Fruit fly (Drosophila melanogaster) whole organism, prepupa: Measurements from ENCODE around the gene CG12355.

Source experiments
- CG11294 ChIP-seq: fragments of 200-800 bp; sonication (Bioruptor generic); IDR thresholded peaks from 2 replicates; pipeline ENCODE4 v1.3.6; 2022; ENCODE audit warnings: missing biosample characterization, missing genetic modification characterization
- CG9139 ChIP-seq: fragments of 200-800 bp; sonication (Bioruptor generic); optimal IDR thresholded peaks from 3 replicates; lab custom pipeline; 2017; ENCODE audit warnings: missing biosample characterization, mild to moderate bottlenecking, missing genetic modification characterization
- Hr39 ChIP-seq: fragments of 200-800 bp; sonication (Bioruptor generic); optimal IDR thresholded peaks from 2 replicates; lab custom pipeline; 2016; ENCODE audit warnings: missing biosample characterization, missing genetic modification characterization
- Smox ChIP-seq: fragments of 200-800 bp; sonication (Bioruptor generic); optimal IDR thresholded peaks from 3 replicates; lab custom pipeline; 2016; ENCODE audit warnings: missing biosample characterization, missing genetic modification characterization
- Sox102F ChIP-seq: fragments of 200-800 bp; sonication (Bioruptor generic); optimal IDR thresholded peaks from 2 replicates; lab custom pipeline; 2016; ENCODE audit warnings: missing biosample characterization, mild to moderate bottlenecking, missing genetic modification characterization
- esn ChIP-seq: fragments of 200-800 bp; sonication (Bioruptor generic); optimal IDR thresholded peaks from 2 replicates; lab custom pipeline; 2016; ENCODE audit warnings: missing biosample characterization, mild to moderate bottlenecking, missing genetic modification characterization, moderate library complexity
- lz ChIP-seq: fragments of 200-800 bp; sonication (Bioruptor generic); optimal IDR thresholded peaks from 3 replicates; lab custom pipeline; 2016; ENCODE audit warnings: missing biosample characterization, missing genetic modification characterization
- net ChIP-seq: fragments of 200-800 bp; sonication (Bioruptor generic); optimal IDR thresholded peaks from 3 replicates; lab custom pipeline; 2016; ENCODE audit warnings: missing biosample characterization, missing genetic modification characterization
- ss ChIP-seq, 2 experiments: fragments of 200-800 bp; sonication (Bioruptor generic); optimal IDR thresholded peaks; 2 replicates in 1 of 2; 3 replicates in 1 of 2; lab custom pipeline; 2017 to 2018; ENCODE audit warnings: mild to moderate bottlenecking in 2 of 2, missing biosample characterization in 2 of 2, missing genetic modification characterization in 2 of 2, moderate library complexity in 1 of 2

DNA sequence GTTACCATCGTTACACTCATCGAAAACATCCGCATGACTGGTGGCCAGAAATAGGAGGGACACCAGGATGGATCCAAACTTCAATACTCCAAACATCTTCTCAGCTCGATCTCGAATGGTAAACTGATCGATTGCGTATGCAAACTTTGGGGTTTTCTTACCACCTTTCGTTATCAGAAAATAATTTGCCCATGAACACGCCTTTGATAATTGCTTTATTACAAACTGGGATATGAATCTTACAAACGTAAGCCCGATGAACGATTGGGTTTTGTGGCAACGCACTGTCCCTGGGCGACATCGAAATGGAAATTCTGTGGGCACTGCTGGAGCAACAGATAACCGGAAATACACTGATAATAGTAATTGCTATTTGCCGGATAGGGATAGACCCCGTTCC, 31.4 kb upstream of the CG12355 start, which contains the start of gene CG33985:
- no peak for TF ChIP-seq Hr39 (GFP tag; lab: Kevin White, UChicago)
- TF ChIP-seq ss (GFP tag; optimal IDR thresholded peaks at IDR 0.05; lab: Kevin White, UChicago) = no peak
- no peak for TF ChIP-seq esn (GFP tag; lab: Kevin White, UChicago)
- no peak for TF ChIP-seq net (GFP tag; lab: Kevin White, UChicago)
- no peak for TF ChIP-seq CG9139 (GFP tag; lab: Kevin White, UChicago)
- no peak for TF ChIP-seq CG11294
- TF ChIP-seq Smox (GFP tag; lab: Kevin White, UChicago) = no peak
- no peak for TF ChIP-seq Sox102F
- TF ChIP-seq lz = no peak
